Worm (Caenorhabditis elegans): ENCODE measurements around the gene Y41C4A.12.

DNA sequence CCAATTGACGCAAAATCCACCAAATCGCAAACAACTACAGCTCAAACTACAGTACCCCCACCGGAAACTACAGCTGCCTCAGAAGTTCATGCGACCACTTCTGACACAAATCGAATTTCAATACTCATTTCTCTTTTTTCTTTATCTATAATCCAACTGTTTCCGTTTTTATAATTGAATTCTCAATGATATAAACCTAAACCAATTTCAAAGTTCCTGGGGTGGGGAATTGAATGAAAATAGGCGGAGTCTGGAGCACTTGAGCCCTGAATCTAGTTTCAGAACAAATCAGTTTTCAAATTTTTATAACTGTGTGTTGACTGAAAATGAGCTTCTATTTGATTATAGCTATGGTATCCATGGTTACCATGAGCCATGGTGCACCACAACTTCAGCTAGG is 30.2 kb downstream of the Y41C4A.12 start, which contains the start of gene Y41C4A.6:
- TF ChIP-seq nhr-47 (tag; optimal IDR thresholded peaks at IDR 0.05) (no peak), egl-27 (tag; optimal IDR thresholded peaks at IDR 0.05) (no peak), mep-1 (tag; optimal IDR thresholded peaks at IDR 0.05) (no peak)

Measured in whole organism, L1 larva.